Fruit fly (Drosophila melanogaster) whole organism, embryonic: Measurements from ENCODE around the gene Arp1.

Source experiments
- Ada2b ChIP-seq: fragments of 200-800 bp; sonication (Bioruptor generic); IDR thresholded peaks from 2 replicates; pipeline ENCODE4 v1.3.6; 2022; ENCODE audit warnings: missing biosample characterization, missing genetic modification characterization
- Atf-2 ChIP-seq: fragments of 200-800 bp; sonication (Bioruptor generic); optimal IDR thresholded peaks from 2 replicates; lab custom pipeline; 2016; ENCODE audit warnings: missing biosample characterization, missing genetic modification characterization
- Atf6 ChIP-seq: fragments of 200-800 bp; sonication (Bioruptor generic); IDR thresholded peaks from 2 replicates; pipeline ENCODE4 v1.3.6; 2022; ENCODE audit warnings: missing biosample characterization, missing genetic modification characterization
- B-H1 ChIP-seq: fragments of 200-800 bp; sonication (Bioruptor generic); IDR thresholded peaks from 3 replicates; pipeline ENCODE4 v1.3.6; 2022; ENCODE audit warnings: missing biosample characterization, missing genetic modification characterization
- CG10267 ChIP-seq: fragments of 200-800 bp; sonication (Bioruptor generic); optimal IDR thresholded peaks from 2 replicates; lab custom pipeline; 2018; ENCODE audit warnings: missing biosample characterization, mild to moderate bottlenecking, missing genetic modification characterization, moderate library complexity
- CG14014 ChIP-seq: fragments of 200-800 bp; sonication (Bioruptor generic); IDR thresholded peaks from 2 replicates; pipeline ENCODE4 v1.3.6; 2022; ENCODE audit warnings: missing biosample characterization, missing genetic modification characterization
- CG18599 ChIP-seq: fragments of 200-800 bp; sonication (Bioruptor generic); optimal IDR thresholded peaks from 3 replicates; lab custom pipeline; 2017; ENCODE audit warnings: missing biosample characterization, missing genetic modification characterization, mild to moderate bottlenecking, moderate library complexity, missing genetic modification reagents
- CG2712 ChIP-seq: fragments of 200-800 bp; optimal IDR thresholded peaks from 3 replicates; lab custom pipeline; 2019; ENCODE audit warnings: missing biosample characterization, mild to moderate bottlenecking, missing genetic modification characterization, moderate library complexity
- CG30403 ChIP-seq: fragments of 200-800 bp; sonication (Bioruptor generic); optimal IDR thresholded peaks from 3 replicates; lab custom pipeline; 2016; ENCODE audit warnings: missing biosample characterization, missing genetic modification characterization
- CG34224 ChIP-seq: fragments of 200-800 bp; sonication (Bioruptor generic); IDR thresholded peaks from 3 replicates; pipeline ENCODE4 v1.3.6; 2022; ENCODE audit warnings: missing biosample characterization, missing genetic modification characterization; ENCODE audit not compliant: partially characterized antibody
- CG34422 ChIP-seq: fragments of 200-800 bp; sonication (Bioruptor generic); IDR thresholded peaks from 3 replicates; pipeline ENCODE4 v1.3.6; 2022; ENCODE audit warnings: missing biosample characterization, missing genetic modification characterization
- CG3838 ChIP-seq: fragments of 200-800 bp; sonication (Bioruptor generic); optimal IDR thresholded peaks from 3 replicates; lab custom pipeline; 2016; ENCODE audit warnings: missing biosample characterization, missing genetic modification characterization
- CG6254 ChIP-seq: fragments of 200-800 bp; sonication (Bioruptor generic); optimal IDR thresholded peaks from 3 replicates; lab custom pipeline; 2017; ENCODE audit warnings: mild to moderate bottlenecking, missing biosample characterization, missing genetic modification reagents, missing genetic modification characterization
- CG6765 ChIP-seq: fragments of 200-800 bp; sonication (Bioruptor generic); optimal IDR thresholded peaks from 3 replicates; lab custom pipeline; 2017; ENCODE audit warnings: missing biosample characterization, mild to moderate bottlenecking, missing genetic modification characterization
- CG6791 ChIP-seq: fragments of 200-800 bp; sonication (Bioruptor generic); IDR thresholded peaks from 3 replicates; pipeline ENCODE4 v1.3.6; 2022; ENCODE audit warnings: missing biosample characterization, missing genetic modification characterization; ENCODE audit not compliant: partially characterized antibody
- CG6813 ChIP-seq: fragments of 200-800 bp; sonication (Bioruptor generic); optimal IDR thresholded peaks from 2 replicates; lab custom pipeline; 2017; ENCODE audit warnings: missing biosample characterization, missing genetic modification characterization, mild to moderate bottlenecking, moderate library complexity, missing genetic modification reagents
- CG7372 ChIP-seq: fragments of 200-800 bp; sonication (Bioruptor generic); IDR thresholded peaks from 2 replicates; pipeline ENCODE4 v1.3.6; 2022; ENCODE audit warnings: missing biosample characterization, missing genetic modification characterization
- CG8944 ChIP-seq: fragments of 200-800 bp; sonication (Bioruptor generic); optimal IDR thresholded peaks from 3 replicates; lab custom pipeline; 2016; ENCODE audit warnings: missing biosample characterization, missing genetic modification characterization
- CG9437 ChIP-seq: fragments of 200-800 bp; sonication (Bioruptor generic); optimal IDR thresholded peaks from 2 replicates; lab custom pipeline; 2018; ENCODE audit warnings: missing biosample characterization, mild to moderate bottlenecking, missing genetic modification characterization
- Dek ChIP-seq: fragments of 200-800 bp; sonication (Bioruptor generic); optimal IDR thresholded peaks from 3 replicates; lab custom pipeline; 2019; ENCODE audit warnings: missing biosample characterization, mild to moderate bottlenecking, missing genetic modification characterization, moderate library complexity
- Fer2 ChIP-seq: fragments of 200-800 bp; sonication (Bioruptor generic); optimal IDR thresholded peaks from 2 replicates; lab custom pipeline; 2018; ENCODE audit warnings: missing biosample characterization, mild to moderate bottlenecking, missing genetic modification characterization, moderate library complexity
- Gsc ChIP-seq: fragments of 200-800 bp; sonication (Bioruptor generic); IDR thresholded peaks from 2 replicates; pipeline ENCODE4 v1.3.6; 2022; ENCODE audit warnings: missing biosample characterization, missing genetic modification characterization
- HmgD ChIP-seq: fragments of 200-800 bp; sonication (Bioruptor generic); optimal IDR thresholded peaks from 3 replicates; lab custom pipeline; 2016; ENCODE audit warnings: missing biosample characterization, missing genetic modification characterization
- MBD-R2 ChIP-seq: fragments of 200-800 bp; sonication (Bioruptor generic); IDR thresholded peaks from 2 replicates; pipeline ENCODE4 v1.3.6; 2022; ENCODE audit warnings: missing biosample characterization, missing genetic modification characterization
- Meics ChIP-seq: fragments of 200-800 bp; sonication (Bioruptor generic); optimal IDR thresholded peaks from 2 replicates; lab custom pipeline; 2017; ENCODE audit warnings: missing biosample characterization, mild to moderate bottlenecking, missing genetic modification characterization
- Pdp1 ChIP-seq, 2 experiments: fragments of 200-800 bp; sonication (Bioruptor generic); optimal IDR thresholded peaks; 3 replicates each; lab custom pipeline; 2016; ENCODE audit warnings: missing biosample characterization in 2 of 2, missing genetic modification characterization in 2 of 2, mild to moderate bottlenecking in 1 of 2, moderate library complexity in 1 of 2
- Spps ChIP-seq: fragments of 200-800 bp; sonication (Bioruptor generic); optimal IDR thresholded peaks from 2 replicates; lab custom pipeline; 2018; ENCODE audit warnings: missing biosample characterization, mild to moderate bottlenecking, missing genetic modification characterization
- al ChIP-seq: fragments of 200-800 bp; sonication (Bioruptor generic); IDR thresholded peaks from 2 replicates; pipeline ENCODE4 v1.3.6; 2022; ENCODE audit warnings: missing biosample characterization, missing genetic modification characterization
- ase ChIP-seq: fragments of 200-800 bp; sonication (Bioruptor generic); IDR thresholded peaks from 3 replicates; pipeline ENCODE4 v1.3.6; 2022; ENCODE audit warnings: missing biosample characterization, missing genetic modification characterization
- cwo ChIP-seq: fragments of 200-800 bp; sonication (Bioruptor generic); optimal IDR thresholded peaks from 3 replicates; lab custom pipeline; 2017; ENCODE audit warnings: missing biosample characterization, missing genetic modification characterization, mild to moderate bottlenecking, moderate library complexity, missing genetic modification reagents
- fd102C ChIP-seq: fragments of 200-800 bp; sonication (Bioruptor generic); optimal IDR thresholded peaks from 2 replicates; lab custom pipeline; 2018; ENCODE audit warnings: missing biosample characterization, mild to moderate bottlenecking, missing genetic modification characterization, moderate library complexity
- gcm ChIP-seq: fragments of 200-800 bp; sonication (Bioruptor generic); optimal IDR thresholded peaks from 2 replicates; lab custom pipeline; 2019; ENCODE audit warnings: missing biosample characterization, mild to moderate bottlenecking, missing genetic modification characterization, moderate library complexity
- gem ChIP-seq: fragments of 200-800 bp; sonication (Bioruptor generic); optimal IDR thresholded peaks from 2 replicates; lab custom pipeline; 2019; ENCODE audit warnings: missing biosample characterization, mild to moderate bottlenecking, missing genetic modification characterization, moderate library complexity
- gro ChIP-seq: fragments of 200-800 bp; sonication (Bioruptor generic); optimal IDR thresholded peaks from 2 replicates; lab custom pipeline; 2016; ENCODE audit warnings: missing biosample characterization, missing genetic modification characterization
- hbn ChIP-seq: fragments of 200-800 bp; sonication (Bioruptor generic); IDR thresholded peaks from 2 replicates; pipeline ENCODE4 v1.3.6; 2022; ENCODE audit warnings: missing biosample characterization, missing genetic modification characterization; ENCODE audit not compliant: partially characterized antibody
- ind ChIP-seq: fragments of 200-800 bp; sonication (Bioruptor generic); optimal IDR thresholded peaks from 3 replicates; lab custom pipeline; 2016; ENCODE audit warnings: missing biosample characterization, missing genetic modification characterization
- nerfin-1 ChIP-seq: fragments of 200-800 bp; sonication (Bioruptor generic); optimal IDR thresholded peaks from 3 replicates; lab custom pipeline; 2019; ENCODE audit warnings: missing biosample characterization, mild to moderate bottlenecking, missing genetic modification characterization, moderate library complexity
- pan ChIP-seq, 4 experiments: fragments of >200 bp in 3 of 4; fragments of 200-800 bp in 1 of 4; sonication (Bioruptor generic) in 1 of 4; optimal IDR thresholded peaks in 3 of 4; IDR thresholded peaks in 1 of 4; 2 replicates each; pipeline versions ENCODE4 v1.3.6 to Lab custom; 2017 to 2022; ENCODE audit warnings: missing biosample characterization in 2 of 4, missing genetic modification characterization in 2 of 4, mixed read lengths in 1 of 4
- pfk ChIP-seq: fragments of 200-800 bp; sonication (Bioruptor generic); optimal IDR thresholded peaks from 2 replicates; lab custom pipeline; 2018; ENCODE audit warnings: missing biosample characterization, mild to moderate bottlenecking, missing genetic modification characterization, moderate library complexity
- pho ChIP-seq: fragments of 200-800 bp; sonication (Bioruptor generic); optimal IDR thresholded peaks from 2 replicates; lab custom pipeline; 2016; ENCODE audit warnings: missing biosample characterization, missing genetic modification characterization
- ranshi ChIP-seq: fragments of 200-800 bp; sonication (Bioruptor generic); IDR thresholded peaks from 2 replicates; pipeline ENCODE4 v1.3.6; 2022; ENCODE audit warnings: missing biosample characterization, missing genetic modification characterization
- run ChIP-seq: fragments of 200-800 bp; sonication (Bioruptor generic); optimal IDR thresholded peaks from 3 replicates; lab custom pipeline; 2018; ENCODE audit warnings: missing biosample characterization, mild to moderate bottlenecking, missing genetic modification characterization
- seq ChIP-seq: fragments of 200-800 bp; sonication (Bioruptor generic); IDR thresholded peaks from 2 replicates; pipeline ENCODE4 v1.3.6; 2022; ENCODE audit warnings: missing biosample characterization, missing genetic modification characterization
- sim ChIP-seq: fragments of 200-800 bp; sonication (Bioruptor generic); IDR thresholded peaks from 2 replicates; pipeline ENCODE4 v1.3.6; 2022; ENCODE audit warnings: missing biosample characterization, missing genetic modification characterization
- sisA ChIP-seq: fragments of 200-800 bp; sonication (Bioruptor generic); IDR thresholded peaks from 2 replicates; pipeline ENCODE4 v1.3.6; 2022; ENCODE audit warnings: missing biosample characterization, missing genetic modification characterization
- wdn ChIP-seq: fragments of 200-800 bp; sonication (Bioruptor generic); IDR thresholded peaks from 2 replicates; pipeline ENCODE4 v1.3.6; 2022; ENCODE audit warnings: missing biosample characterization, missing genetic modification characterization

Gene Arp1

DNA sequence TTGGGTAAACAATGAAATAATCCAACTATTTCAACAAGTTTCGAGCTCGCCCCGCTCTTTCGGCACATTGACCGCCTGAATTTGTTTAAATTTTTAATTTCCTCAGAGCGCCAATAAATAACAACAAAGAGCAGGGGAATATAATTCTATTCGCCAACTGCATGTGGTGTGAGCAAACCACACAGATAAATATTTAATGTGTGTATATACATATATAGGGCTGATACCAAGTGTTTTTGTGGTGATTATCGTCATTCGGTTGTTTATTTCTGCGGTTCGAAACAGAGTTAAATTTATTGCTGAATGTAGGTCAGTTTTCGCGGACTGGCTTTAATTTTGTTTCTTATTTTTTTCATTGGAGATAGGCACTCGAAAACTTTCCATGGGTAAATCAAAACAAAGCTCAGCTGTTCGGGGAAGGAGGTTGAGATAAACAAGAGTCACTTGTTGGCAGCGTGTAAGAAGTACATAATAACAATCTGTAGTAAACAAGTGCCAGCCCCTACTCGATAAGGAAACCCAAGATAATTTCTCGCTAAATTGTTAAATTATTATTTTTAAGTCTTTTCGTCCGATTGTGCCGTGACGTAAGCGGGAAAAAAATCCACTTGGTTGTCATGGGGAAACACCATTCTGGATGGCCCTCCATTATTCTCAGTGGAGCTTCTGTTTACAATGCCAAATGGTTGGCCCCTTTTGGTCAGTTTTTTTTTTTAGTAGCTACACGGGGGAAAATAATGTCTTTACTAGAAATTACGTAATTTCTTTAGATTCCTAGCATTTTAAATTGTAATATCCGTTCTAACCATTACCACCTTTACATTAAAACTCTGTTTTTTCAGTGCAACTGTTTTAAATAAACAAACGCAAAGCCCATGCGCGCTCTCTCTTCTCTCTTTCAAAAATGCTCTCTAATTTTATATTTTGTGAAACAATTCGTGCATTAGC lies 26.3 kb downstream of the Arp1 start (continued):
- TF ChIP-seq CG9437 (peak; percentile 42), B-H1 (GFP tag; lab: Robert Waterston, UW) (peak; percentile 39; the same call in 2 of the 3 replicates), MBD-R2 (GFP tag; lab: Robert Waterston, UW) (no peak; the same call in 1 of the 2 replicates), Atf6 (peak; percentile 38), ranshi (peak; percentile 66), CG6791 (GFP tag; lab: Robert Waterston, UW) (no peak), CG34224 (GFP tag; lab: Robert Waterston, UW) (no peak), al (GFP tag; lab: Robert Waterston, UW) (peak; percentile 44; the same call in 1 of the 2 replicates), gem (peak; percentile 68), CG34422 (GFP tag; lab: Robert Waterston, UW) (peak; percentile 37; the same call in 1 of the 3 replicates), pfk (GFP tag; lab: Kevin White, UChicago) (no peak), nerfin-1 (tag; lab: Kevin White, UChicago) (no peak), CG7372 (GFP tag; lab: Robert Waterston, UW) (peak; percentile 26; the same call in 1 of the 2 replicates), gcm (GFP tag; lab: Kevin White, UChicago) (peak; percentile 27), run (tag; lab: Kevin White, UChicago) (peak; percentile 25), hbn (GFP tag; lab: Robert Waterston, UW) (no peak), Ada2b (GFP tag; lab: Robert Waterston, UW) (peak; percentile 70), pho (peak; percentile 51), CG6254 (no peak), CG6765 (peak; percentile 10), CG10267 (no peak), Atf-2 (GFP tag; lab: Kevin White, UChicago) (peak; percentile 51), wdn (GFP tag; lab: Robert Waterston, UW) (peak; percentile 68; the same call in 1 of the 2 replicates), CG6813 (GFP tag; lab: Kevin White, UChicago) (peak; percentile 50), CG2712 (tag; lab: Kevin White, UChicago) (peak; percentile 22), HmgD (GFP tag; lab: Kevin White, UChicago) (no peak), pan (optimal IDR thresholded peaks at IDR 0.05; lab: Kevin White, UChicago) (no peak), pan (GFP tag; optimal IDR thresholded peaks at IDR 0.05 in 1 of 2, IDR thresholded peaks at IDR 0.05 in 1 of 2) (peak in 1 of 2 experiments; percentile 59), Pdp1 (GFP tag; optimal IDR thresholded peaks at IDR 0.05; lab: Kevin White, UChicago) (peak; percentile 44 to 86), Fer2 (peak; percentile 6), ind (peak; percentile 59), CG18599 (peak; percentile 81), CG14014 (GFP tag; lab: Robert Waterston, UW) (peak; percentile 66), Spps (tag; lab: Kevin White, UChicago) (no peak), sisA (peak; percentile 67), sim (no peak), CG3838 (GFP tag; lab: Kevin White, UChicago) (no peak), seq (peak; percentile 62; the same call in 1 of the 2 replicates), fd102C (GFP tag; lab: Kevin White, UChicago) (no peak), Meics (GFP tag; lab: Kevin White, UChicago) (peak; percentile 61), CG30403 (GFP tag; lab: Kevin White, UChicago) (peak; percentile 72), Gsc (GFP tag; lab: Robert Waterston, UW) (no peak), gro (GFP tag; lab: Kevin White, UChicago) (peak; percentile 51), ase (GFP tag; lab: Robert Waterston, UW) (peak; percentile 56; the same call in 2 of the 3 replicates), CG8944 (GFP tag; lab: Kevin White, UChicago) (peak; percentile 39), cwo (GFP tag; lab: Kevin White, UChicago) (peak; percentile 51), Dek (tag; lab: Kevin White, UChicago) (peak; percentile 36)
